Worm (Caenorhabditis elegans) whole organism, late embryonic: Measurements from ENCODE around the gene C16C8.22.

ENCODE experiments used
- C38D4.7 ChIP-seq: fragments of 200-800 bp; sonication (Bioruptor generic); optimal IDR thresholded peaks from 2 replicates; lab custom pipeline; 2018; ENCODE audit warnings: mild to moderate bottlenecking, missing genetic modification characterization, moderate library complexity, missing compliant biosample characterization
- K02D7.2 ChIP-seq: sonication (generic microtip); optimal IDR thresholded peaks from 2 replicates; lab custom pipeline; 2017; ENCODE audit warnings: mild to moderate bottlenecking, missing genetic modification characterization, missing compliant biosample characterization
- T23F11.4 ChIP-seq: fragments of 200-800 bp; sonication (Bioruptor generic); optimal IDR thresholded peaks from 2 replicates; lab custom pipeline; 2018; ENCODE audit warnings: mild to moderate bottlenecking, missing genetic modification characterization, missing compliant biosample characterization
- Y22D7AL.16 ChIP-seq: sonication (generic microtip); optimal IDR thresholded peaks from 2 replicates; lab custom pipeline; 2016; ENCODE audit warnings: missing genetic modification characterization, missing compliant biosample characterization
- ahr-1 ChIP-seq: sonication (generic microtip); optimal IDR thresholded peaks from 2 replicates; lab custom pipeline; 2016; ENCODE audit warnings: missing genetic modification characterization, missing compliant biosample characterization
- ama-1 ChIP-seq: fragments of 150-350 bp; optimal IDR thresholded peaks from 2 replicates; lab custom pipeline; 2014
- ceh-24 ChIP-seq: sonication (generic microtip); optimal IDR thresholded peaks from 2 replicates; lab custom pipeline; 2016; ENCODE audit warnings: mild to moderate bottlenecking, missing genetic modification characterization, missing compliant biosample characterization
- ceh-6 ChIP-seq: fragments of 200-800 bp; sonication (Bioruptor generic); optimal IDR thresholded peaks from 2 replicates; lab custom pipeline; 2018; ENCODE audit warnings: mild to moderate bottlenecking, missing genetic modification characterization, missing compliant biosample characterization
- dmd-4 ChIP-seq: sonication (generic microtip); optimal IDR thresholded peaks from 2 replicates; lab custom pipeline; 2016; ENCODE audit warnings: borderline replicate concordance, missing genetic modification characterization, missing compliant biosample characterization
- dve-1 ChIP-seq: sonication (generic microtip); optimal IDR thresholded peaks from 2 replicates; lab custom pipeline; 2017; ENCODE audit warnings: antibody characterized with exemption, mild to moderate bottlenecking, missing genetic modification characterization, missing compliant biosample characterization
- elt-2 ChIP-seq: sonication (generic microtip); optimal IDR thresholded peaks from 2 replicates; lab custom pipeline; 2016; ENCODE audit warnings: missing genetic modification reagents, missing genetic modification characterization, missing compliant biosample characterization
- eyg-1 ChIP-seq: sonication (generic microtip); optimal IDR thresholded peaks from 2 replicates; lab custom pipeline; 2016; ENCODE audit warnings: missing genotype, missing genetic modification characterization, missing compliant biosample characterization
- fkh-10 ChIP-seq: fragments of 150-350 bp; optimal IDR thresholded peaks from 2 replicates; lab custom pipeline; 2014; ENCODE audit warnings: missing biosample characterization, missing genetic modification reagents, missing genetic modification characterization
- hlh-15 ChIP-seq: sonication (generic microtip); optimal IDR thresholded peaks from 2 replicates; lab custom pipeline; 2016; ENCODE audit warnings: missing genetic modification characterization, missing compliant biosample characterization
- hlh-8 ChIP-seq: sonication (generic microtip); optimal IDR thresholded peaks from 2 replicates; lab custom pipeline; 2016; ENCODE audit warnings: missing genotype, missing genetic modification characterization, missing compliant biosample characterization
- lim-6 ChIP-seq: sonication (generic microtip); optimal IDR thresholded peaks from 2 replicates; lab custom pipeline; 2016; ENCODE audit warnings: missing genetic modification characterization, missing compliant biosample characterization
- nfya-1 ChIP-seq: sonication (generic microtip); optimal IDR thresholded peaks from 2 replicates; lab custom pipeline; 2017; ENCODE audit warnings: missing genetic modification characterization, mild to moderate bottlenecking, missing compliant biosample characterization, antibody characterized with exemption, moderate library complexity
- nhr-11 ChIP-seq: fragments of 150-350 bp; optimal IDR thresholded peaks from 2 replicates; lab custom pipeline; 2014; ENCODE audit warnings: missing biosample characterization, missing genetic modification characterization
- nhr-232 ChIP-seq: sonication (generic microtip); optimal IDR thresholded peaks from 2 replicates; lab custom pipeline; 2016; ENCODE audit warnings: missing genetic modification characterization, missing compliant biosample characterization
- odd-2 ChIP-seq: sonication (generic microtip); optimal IDR thresholded peaks from 2 replicates; lab custom pipeline; 2017; ENCODE audit warnings: antibody characterized with exemption, mild to moderate bottlenecking, missing genetic modification characterization, missing compliant biosample characterization
- pax-1 ChIP-seq: fragments of 150-350 bp; optimal IDR thresholded peaks from 2 replicates; lab custom pipeline; 2014; ENCODE audit warnings: missing biosample characterization, missing genetic modification characterization
- pha-4 ChIP-seq: fragments of 150-350 bp; optimal IDR thresholded peaks from 2 replicates; lab custom pipeline; 2018; ENCODE audit warnings: missing biosample characterization, missing genetic modification reagents, missing genetic modification characterization
- sox-2 ChIP-seq: fragments of 200-800 bp; sonication (Bioruptor generic); IDR thresholded peaks from 2 replicates; pipeline ENCODE4 v1.3.6; 2022; ENCODE audit warnings: missing genetic modification reagents, missing genetic modification characterization, missing compliant biosample characterization
- sox-4 ChIP-seq: sonication (generic microtip); optimal IDR thresholded peaks from 2 replicates; lab custom pipeline; 2017; ENCODE audit warnings: mild to moderate bottlenecking, missing genetic modification characterization, inconsistent platforms, missing compliant biosample characterization
- syd-9 ChIP-seq: sonication (generic microtip); optimal IDR thresholded peaks from 2 replicates; lab custom pipeline; 2016; ENCODE audit warnings: mild to moderate bottlenecking, missing genetic modification characterization, moderate library complexity, missing compliant biosample characterization
- tbx-2 ChIP-seq: sonication (generic microtip); optimal IDR thresholded peaks from 2 replicates; lab custom pipeline; 2016; ENCODE audit warnings: missing genetic modification characterization, missing compliant biosample characterization
- tbx-7 ChIP-seq: sonication (generic microtip); optimal IDR thresholded peaks from 2 replicates; lab custom pipeline; 2016; ENCODE audit warnings: missing genotype, missing genetic modification characterization, missing compliant biosample characterization
- unc-3 ChIP-seq, 2 experiments: fragments of 200-800 bp in 1 of 2; sonication (Bioruptor generic) in 1 of 2; sonication (generic microtip) in 1 of 2; conservative IDR thresholded peaks in 1 of 2; optimal IDR thresholded peaks in 1 of 2; 2 replicates each; pipeline versions ENCODE4 v1.3.6 to Lab custom; 2016 to 2022; ENCODE audit warnings: missing compliant biosample characterization in 2 of 2, missing genetic modification characterization in 2 of 2, missing genetic modification reagents in 1 of 2
- unc-42 ChIP-seq: sonication (generic microtip); optimal IDR thresholded peaks from 2 replicates; lab custom pipeline; 2016; ENCODE audit warnings: missing genotype, missing genetic modification characterization, missing compliant biosample characterization
- unc-55 ChIP-seq: sonication (generic microtip); optimal IDR thresholded peaks from 2 replicates; lab custom pipeline; 2017; ENCODE audit warnings: missing biosample characterization, missing genetic modification reagents, missing genetic modification characterization
- zip-5 ChIP-seq: sonication (generic microtip); optimal IDR thresholded peaks from 2 replicates; lab custom pipeline; 2016; ENCODE audit warnings: missing genetic modification characterization, missing compliant biosample characterization
- ztf-16 ChIP-seq: sonication (generic microtip); optimal IDR thresholded peaks from 2 replicates; lab custom pipeline; 2017; ENCODE audit warnings: missing genetic modification characterization, missing compliant biosample characterization

C16C8.22 gene

DNA sequence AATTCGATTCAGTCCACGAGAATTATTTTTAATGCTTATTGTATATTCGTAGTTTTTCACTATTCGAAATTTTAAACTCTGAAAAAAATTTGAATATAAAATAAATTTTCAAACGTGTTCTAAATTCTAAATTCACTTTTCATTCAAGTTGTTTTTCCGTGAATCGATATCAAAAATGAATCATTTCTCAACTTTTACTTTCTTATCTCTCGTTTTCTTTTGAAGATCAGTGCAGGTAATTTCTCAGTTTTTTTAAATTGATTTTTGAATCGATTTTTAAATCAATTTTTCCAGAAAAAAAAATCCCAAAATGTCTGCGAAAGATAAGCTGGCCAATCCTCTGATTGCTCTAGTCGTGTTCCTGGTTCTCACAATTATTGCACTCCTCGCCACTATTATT, 26.5 kb downstream of the C16C8.22 start, which contains the start of gene nep-6:
Gene nep-6, plus strand, starts transcription at position 301 of the 400 bp plus-strand sequence.
- TF ChIP-seq sox-2 (no peak), unc-42 (tag; lab: Kevin White, UChicago) (no peak), K02D7.2 (tag; lab: Kevin White, UChicago) (no peak), dve-1 (no peak), nfya-1 (no peak), unc-55 (GFP tag; lab: Kevin White, UChicago) (no peak), ama-1 (lab: Kevin White, UChicago) (no peak), syd-9 (tag; lab: Kevin White, UChicago) (no peak), nhr-11 (no peak), odd-2 (tag; lab: Kevin White, UChicago) (no peak)

DNA sequence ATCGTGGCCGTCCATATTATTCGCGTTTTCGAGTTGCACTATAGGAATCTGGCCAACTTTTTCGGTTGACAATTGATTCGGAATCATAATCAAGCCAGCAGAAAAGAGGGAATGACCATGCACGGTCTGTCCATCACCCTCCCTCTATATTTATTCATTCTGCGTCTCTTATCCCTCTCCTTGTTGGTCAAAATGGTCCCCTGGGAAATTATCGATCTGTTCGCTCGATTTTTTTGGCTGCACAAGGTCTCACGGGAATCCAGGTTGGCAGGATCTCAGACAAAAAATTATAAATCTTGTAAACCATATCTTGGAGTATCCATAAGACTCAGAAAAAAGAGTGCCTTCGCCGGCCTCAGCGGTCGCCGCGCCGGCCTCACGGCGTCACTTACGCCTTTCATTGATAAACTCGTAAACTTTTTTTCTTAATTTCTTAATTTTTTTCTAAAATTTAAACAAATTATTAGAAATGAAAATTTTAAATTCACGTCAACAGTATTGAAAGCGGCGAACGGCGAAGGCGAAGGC, 28.6 kb downstream of the C16C8.22 start, which contains the start of the genes F18A12.7 and F18A12.2:
Gene F18A12.7, minus strand, starts transcription at position 101 of the 528 bp plus-strand sequence.
Gene F18A12.2, plus strand, starts transcription at position 478 of the 528 bp plus-strand sequence.
- TF ChIP-seq T23F11.4 (GFP tag; lab: Kevin White, UChicago), result no peak
- TF ChIP-seq unc-55 (GFP tag; lab: Kevin White, UChicago), result no peak
- TF ChIP-seq Y22D7AL.16 (tag; lab: Kevin White, UChicago), result no peak
- no peak for TF ChIP-seq ztf-16
- TF ChIP-seq tbx-7 (tag; lab: Kevin White, UChicago), result no peak
- no peak for TF ChIP-seq dmd-4 (tag; lab: Kevin White, UChicago)

DNA sequence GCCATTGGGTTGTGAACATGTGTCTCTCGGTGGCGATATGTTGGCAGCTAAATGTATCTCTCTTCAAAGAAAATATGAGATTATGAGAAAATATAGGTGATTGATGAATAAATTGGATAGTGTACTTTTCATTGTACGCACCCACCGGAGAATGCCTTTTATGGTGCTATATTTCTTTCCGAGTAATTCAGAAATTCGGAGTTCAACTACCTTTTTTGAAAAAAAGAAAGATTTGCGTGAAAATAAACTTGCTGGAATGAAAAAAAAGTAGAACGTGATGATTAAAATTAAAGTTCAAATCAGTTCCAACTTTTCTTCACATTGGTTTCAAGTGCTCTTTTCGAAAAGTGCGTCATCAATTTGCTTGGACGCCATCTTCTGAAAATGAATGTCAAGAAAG, 39.5 kb downstream of the C16C8.22 start, which contains the start of gene nep-8:
Gene nep-8, plus strand, starts transcription at position 301 of the 400 bp plus-strand sequence.
- no peak for TF ChIP-seq pha-4 (tag; lab: Kevin White, UChicago)
- no peak for TF ChIP-seq syd-9 (tag; lab: Kevin White, UChicago)
- TF ChIP-seq sox-4, result no peak
- TF ChIP-seq elt-2 (tag; lab: Kevin White, UChicago), result no peak
- no peak for TF ChIP-seq ama-1 (lab: Kevin White, UChicago)
- TF ChIP-seq fkh-10, result no peak
- TF ChIP-seq ceh-24 (tag; lab: Kevin White, UChicago), result no peak
- TF ChIP-seq dmd-4 (tag; lab: Kevin White, UChicago), result no peak
- no peak for TF ChIP-seq sox-2
- TF ChIP-seq tbx-2 (tag; lab: Kevin White, UChicago), result no peak
- no peak for TF ChIP-seq ceh-6 (GFP tag; lab: Kevin White, UChicago)
- no peak for TF ChIP-seq Y22D7AL.16 (tag; lab: Kevin White, UChicago)
- no peak for TF ChIP-seq C38D4.7 (GFP tag; lab: Kevin White, UChicago)
- no peak for TF ChIP-seq zip-5 (tag; lab: Kevin White, UChicago)
- TF ChIP-seq hlh-15 (tag; lab: Kevin White, UChicago), result no peak
- no peak for TF ChIP-seq ahr-1
- no peak for TF ChIP-seq eyg-1 (tag; lab: Kevin White, UChicago)

DNA sequence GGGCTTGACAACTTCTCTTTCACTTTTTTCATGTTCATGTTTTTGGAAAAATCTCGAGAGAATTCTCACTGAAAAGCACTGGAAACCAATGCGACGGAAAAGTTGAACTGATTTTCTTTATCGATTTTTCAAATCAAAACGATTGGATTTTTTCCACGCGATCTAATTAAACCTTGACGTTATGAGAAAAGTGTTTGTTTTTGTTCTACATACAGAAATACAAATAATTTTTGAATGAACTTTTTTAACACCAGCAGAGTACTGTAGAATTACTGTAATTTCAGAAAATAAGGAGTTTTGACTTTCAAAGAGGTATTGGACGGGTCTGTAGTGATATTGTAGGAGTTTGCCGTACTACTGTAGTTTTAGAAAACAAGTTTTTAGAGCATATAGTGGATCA, 40.2 kb downstream of the C16C8.22 start, which contains the start of gene nep-10:
Gene nep-10, minus strand, starts transcription at position 101 of the 400 bp plus-strand sequence.
- TF ChIP-seq hlh-8 (no peak), unc-3 (GFP tag; conservative IDR thresholded peaks at IDR 0.05; lab: Robert Waterston, UW) (no peak), unc-3 (tag; optimal IDR thresholded peaks at IDR 0.05; lab: Kevin White, UChicago) (no peak)

DNA sequence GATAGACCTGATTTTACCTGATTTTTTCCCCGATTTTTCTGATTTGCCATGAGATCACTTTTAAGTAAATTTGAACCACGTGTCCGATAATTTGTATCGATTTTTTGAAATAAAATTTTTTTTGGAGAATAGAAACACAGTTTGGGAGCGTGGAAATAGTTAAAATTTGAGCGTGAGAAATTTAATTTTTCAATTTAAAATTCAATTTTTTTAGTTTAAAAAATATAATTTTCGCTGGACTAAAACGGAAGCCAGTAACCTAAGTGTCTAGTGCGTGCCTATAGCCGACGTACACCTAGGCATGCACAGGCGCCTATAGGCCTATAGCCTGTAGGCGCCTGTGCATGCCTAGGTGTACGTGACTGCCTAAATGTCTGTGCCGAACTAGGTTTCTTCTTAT, 43.8 kb downstream of the C16C8.22 start, which contains the start of gene nep-9:
Gene nep-9, minus strand, starts transcription at position 101 of the 400 bp plus-strand sequence.
- TF ChIP-seq ama-1 (lab: Kevin White, UChicago) (no peak), lim-6 (tag; lab: Kevin White, UChicago) (no peak), hlh-15 (tag; lab: Kevin White, UChicago) (no peak), nhr-232 (tag; lab: Kevin White, UChicago) (no peak), unc-3 (GFP tag; conservative IDR thresholded peaks at IDR 0.05; lab: Robert Waterston, UW) (no peak), unc-3 (tag; optimal IDR thresholded peaks at IDR 0.05; lab: Kevin White, UChicago) (no peak), sox-4 (no peak), pax-1 (tag; lab: Kevin White, UChicago) (no peak)
